Worm (Caenorhabditis elegans): ENCODE data around the gene srd-64.

DNA sequence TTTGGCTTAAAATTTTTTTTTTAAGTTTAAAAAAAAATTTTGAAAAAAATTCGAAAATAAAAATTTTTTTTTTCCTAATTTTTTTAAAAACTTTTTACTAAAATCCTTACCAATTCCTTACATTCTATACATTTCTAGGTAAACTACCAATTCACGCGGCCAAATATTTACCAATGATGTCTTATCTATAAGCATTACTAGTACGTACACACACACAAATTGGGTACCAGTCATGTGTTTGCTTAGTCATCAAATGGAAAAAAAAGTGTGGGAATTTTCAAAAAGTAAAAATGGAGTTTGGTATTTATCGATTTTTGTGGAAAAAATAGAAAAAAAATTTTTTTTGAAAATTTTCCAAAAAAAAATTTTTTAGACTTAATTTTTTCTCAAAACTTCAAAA lies 18.3 kb downstream of the srd-64 start, which contains the start of gene Y22D7AR.6:
- TF ChIP-seq madf-3 (GFP tag; IDR thresholded peaks at IDR 0.05) (no peak), ama-1 (optimal IDR thresholded peaks at IDR 0.05) (no peak), ama-1 (GFP tag; optimal IDR thresholded peaks at IDR 0.05) (no peak), lin-26 (GFP tag; IDR thresholded peaks at IDR 0.05) (no peak), efl-1 (GFP tag; optimal IDR thresholded peaks at IDR 0.05) (no peak)

All from whole organism, young adult.